Fruit fly (Drosophila melanogaster): ENCODE results near the gene CG8086.

Gene CG8086

dm6 chr2L:8302766-8303479 lies 45.6 kb upstream of the CG8086 start, which contains the start of the genes wol and Scgalpha (continued):
- TF ChIP-seq CG8089 (GFP tag; optimal IDR thresholded peaks at IDR 0.05) (no peak), CG1233 (GFP tag; optimal IDR thresholded peaks at IDR 0.05) (no peak), bsh (GFP tag; optimal IDR thresholded peaks at IDR 0.05) (no peak), chif (GFP tag; optimal IDR thresholded peaks at IDR 0.05) (no peak), CG32532 (GFP tag; IDR thresholded peaks at IDR 0.05) (no peak), Sin3A (optimal IDR thresholded peaks at IDR 0.05) (no peak), CG18262 (tag; optimal IDR thresholded peaks at IDR 0.05) (no peak), Stat92E (GFP tag; optimal IDR thresholded peaks at IDR 0.05) (peak in 1 of 3 experiments; percentile 97), sd (tag; optimal IDR thresholded peaks at IDR 0.05) (peak; percentile 97), toy (GFP tag; IDR thresholded peaks at IDR 0.05) (no peak), slbo (GFP tag; IDR thresholded peaks at IDR 0.05) (no peak), Ets97D (GFP tag; optimal IDR thresholded peaks at IDR 0.05) (no peak), knrl (GFP tag; IDR thresholded peaks at IDR 0.05; ENCODE audit: partially characterized antibody) (peak; percentile 53; the same call in 2 of the 3 replicates), Gug (GFP tag; IDR thresholded peaks at IDR 0.05) (no peak), luna (GFP tag; optimal IDR thresholded peaks at IDR 0.05) (no peak), MBD-R2 (GFP tag; IDR thresholded peaks at IDR 0.05) (peak; percentile 77), CG6175 (GFP tag; IDR thresholded peaks at IDR 0.05) (no peak), insv (GFP tag; optimal IDR thresholded peaks at IDR 0.05) (peak in 1 of 2 experiments; percentile 60)

dm6 chr2L:8300220-8301167 lies 43.2 kb upstream of the CG8086 start, which contains the start of gene Btk:
TSS of gene Btk (minus strand) at chr2L:8301079.
- TF ChIP-seq Jarid2 (GFP tag; optimal IDR thresholded peaks at IDR 0.05) (peak; percentile 28), bigmax (GFP tag; optimal IDR thresholded peaks at IDR 0.05) (peak; percentile 17), chif (GFP tag; optimal IDR thresholded peaks at IDR 0.05) (no peak), CG14710 (tag; optimal IDR thresholded peaks at IDR 0.05) (peak; percentile 24), Dfd (GFP tag; optimal IDR thresholded peaks at IDR 0.05) (no peak), sima (GFP tag; optimal IDR thresholded peaks at IDR 0.05) (no peak), CG31365 (tag; optimal IDR thresholded peaks at IDR 0.05) (no peak), nmo (GFP tag; optimal IDR thresholded peaks at IDR 0.05) (peak; percentile 16), Atf6 (GFP tag; IDR thresholded peaks at IDR 0.05) (no peak), CTCF (GFP tag; optimal IDR thresholded peaks at IDR 0.05) (peak; percentile 79), CoRest (tag; optimal IDR thresholded peaks at IDR 0.05) (peak; percentile 27), CG2202 (tag; optimal IDR thresholded peaks at IDR 0.05) (no peak), Hr78 (GFP tag; optimal IDR thresholded peaks at IDR 0.05) (peak in 1 of 2 experiments; percentile 96), Dp (GFP tag; optimal IDR thresholded peaks at IDR 0.05) (peak; percentile 89), CG9727 (GFP tag; optimal IDR thresholded peaks at IDR 0.05) (peak; percentile 46), Side (GFP tag; optimal IDR thresholded peaks at IDR 0.05) (peak; percentile 15), crp (GFP tag; optimal IDR thresholded peaks at IDR 0.05) (peak in 1 of 2 experiments; percentile 47), Sry-β (GFP tag; optimal IDR thresholded peaks at IDR 0.05) (no peak), crol (GFP tag; IDR thresholded peaks at IDR 0.05) (peak; percentile 29; the same call in 1 of the 2 replicates), trem (tag; optimal IDR thresholded peaks at IDR 0.05) (peak; percentile 28), scrt (GFP tag; optimal IDR thresholded peaks at IDR 0.05) (peak; percentile 83), Elba2 (GFP tag; optimal IDR thresholded peaks at IDR 0.05) (peak; percentile 3), CG8388 (GFP tag; optimal IDR thresholded peaks at IDR 0.05) (no peak), insv (GFP tag; optimal IDR thresholded peaks at IDR 0.05) (peak; percentile 92 to 99), gfzf (GFP tag; optimal IDR thresholded peaks at IDR 0.05) (peak; percentile 84), CG8290 (GFP tag; optimal IDR thresholded peaks at IDR 0.05) (no peak), CG8290 (tag; optimal IDR thresholded peaks at IDR 0.05) (peak in 1 of 2 experiments; percentile 22), ems (GFP tag; optimal IDR thresholded peaks at IDR 0.05) (no peak), nau (GFP tag; optimal IDR thresholded peaks at IDR 0.05) (no peak), CG34376 (GFP tag; optimal IDR thresholded peaks at IDR 0.05) (peak; percentile 24), CG4360 (GFP tag; IDR thresholded peaks at IDR 0.05) (peak; percentile 96)

Measured in whole organism, embryonic.